Fruit fly (Drosophila melanogaster): Measurements from ENCODE around the gene CG10654.

Gene CG10654

DNA sequence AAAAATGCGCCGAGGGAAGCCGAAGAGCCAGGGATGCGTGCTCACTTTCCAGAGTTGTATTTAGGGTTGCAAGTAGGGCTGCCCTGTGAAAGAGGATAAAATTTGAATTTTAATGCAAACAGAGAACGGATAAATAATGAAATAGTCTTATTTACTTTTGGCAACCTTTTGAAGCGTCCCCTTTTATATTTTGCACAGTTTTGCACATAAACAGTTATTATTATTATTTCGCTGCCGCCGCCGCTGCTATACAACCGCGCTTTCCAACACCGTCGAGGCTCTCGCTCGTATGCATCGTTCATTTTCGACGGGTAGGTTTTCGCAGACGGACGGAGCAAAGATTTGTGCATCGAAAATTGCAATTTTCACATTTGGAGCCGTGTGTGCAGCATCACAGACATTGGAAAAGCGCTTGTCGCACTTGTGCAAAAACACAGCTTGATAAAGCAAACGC, 7.1 kb upstream of the CG10654 start, which contains the start of the genes sti and tral (continued):
- peak; percentile 85 for TF ChIP-seq CG10462 (GFP tag; optimal IDR thresholded peaks at IDR 0.05)
- TF ChIP-seq Adf1 (GFP tag; IDR thresholded peaks at IDR 0.05) = peak; percentile 93
- TF ChIP-seq yki (optimal IDR thresholded peaks at IDR 0.05) = no peak
- peak; percentile 94 for TF ChIP-seq Hr3 (GFP tag; optimal IDR thresholded peaks at IDR 0.05)
- peak; percentile 93 for TF ChIP-seq CG18599 (GFP tag; optimal IDR thresholded peaks at IDR 0.05)
- TF ChIP-seq CG2116 (GFP tag; optimal IDR thresholded peaks at IDR 0.05) = peak; percentile 100
- peak; percentile 19 for TF ChIP-seq pros (GFP tag; optimal IDR thresholded peaks at IDR 0.05)
- TF ChIP-seq tio (GFP tag; optimal IDR thresholded peaks at IDR 0.05) = no peak
- TF ChIP-seq shn (GFP tag; optimal IDR thresholded peaks at IDR 0.05) = peak; percentile 92
- TF ChIP-seq Oli (tag; optimal IDR thresholded peaks at IDR 0.05) = peak; percentile 55
- TF ChIP-seq H2.0 (GFP tag; IDR thresholded peaks at IDR 0.05) = peak; percentile 69
- TF ChIP-seq Kr (GFP tag; optimal IDR thresholded peaks at IDR 0.05) = no peak
- peak; percentile 80 for TF ChIP-seq HLH3B (GFP tag; IDR thresholded peaks at IDR 0.05)
- TF ChIP-seq CG11085 (GFP tag; IDR thresholded peaks at IDR 0.05) = peak; percentile 81
- TF ChIP-seq CG11504 (tag; optimal IDR thresholded peaks at IDR 0.05) = no peak
- TF ChIP-seq Mrtf (GFP tag; IDR thresholded peaks at IDR 0.05) = peak; percentile 80
- peak; percentile 83 for TF ChIP-seq CG11247 (GFP tag; IDR thresholded peaks at IDR 0.05)
- peak; percentile 97 for TF ChIP-seq lilli (GFP tag; optimal IDR thresholded peaks at IDR 0.05)
- peak; percentile 53 for TF ChIP-seq Scr (GFP tag; IDR thresholded peaks at IDR 0.05; ENCODE audit: partially characterized antibody)
- TF ChIP-seq CG10147 (GFP tag; optimal IDR thresholded peaks at IDR 0.05) = peak; percentile 82
- peak; percentile 92 for TF ChIP-seq CG13775 (GFP tag; optimal IDR thresholded peaks at IDR 0.05)
- peak; percentile 76 for TF ChIP-seq CG10979 (tag; optimal IDR thresholded peaks at IDR 0.05)
- TF ChIP-seq da (GFP tag; optimal IDR thresholded peaks at IDR 0.05) = peak; percentile 91
- TF ChIP-seq toy (GFP tag; IDR thresholded peaks at IDR 0.05) = no peak
- peak; percentile 72 for TF ChIP-seq klu (GFP tag; IDR thresholded peaks at IDR 0.05)
- TF ChIP-seq ewg (GFP tag; optimal IDR thresholded peaks at IDR 0.05) = peak; percentile 81
- TF ChIP-seq abd-A (tag; optimal IDR thresholded peaks at IDR 0.05) = no peak
- peak; percentile 53; the same call in 1 of the 2 replicates for TF ChIP-seq peb (GFP tag; IDR thresholded peaks at IDR 0.05)
- peak; percentile 97 for TF ChIP-seq jumu (GFP tag; optimal IDR thresholded peaks at IDR 0.05)
- TF ChIP-seq CkIIα-i1 (GFP tag; IDR thresholded peaks at IDR 0.05) = no peak
- TF ChIP-seq kay (GFP tag; optimal IDR thresholded peaks at IDR 0.05) = peak; percentile 83
- TF ChIP-seq CG15479 (GFP tag; optimal IDR thresholded peaks at IDR 0.05) = peak; percentile 43
- 0 out of 2 replicates have a peak, but pooled peaks have one; percentile 17 for TF ChIP-seq sna (GFP tag; IDR thresholded peaks at IDR 0.05; ENCODE audit: partially characterized antibody)
- peak; percentile 91 for TF ChIP-seq tup (GFP tag; optimal IDR thresholded peaks at IDR 0.05)
- peak; percentile 93 for TF ChIP-seq Mad (GFP tag; optimal IDR thresholded peaks at IDR 0.05)
- TF ChIP-seq Nf-YC (tag; optimal IDR thresholded peaks at IDR 0.05) = peak; percentile 85
- peak; percentile 59 for TF ChIP-seq CG8359 (GFP tag; optimal IDR thresholded peaks at IDR 0.05; ENCODE audit: borderline replicate concordance)
- TF ChIP-seq CG3407 (GFP tag; optimal IDR thresholded peaks at IDR 0.05) = peak; percentile 82
- TF ChIP-seq ato (GFP tag; IDR thresholded peaks at IDR 0.05; ENCODE audit: partially characterized antibody) = no peak
- no peak for TF ChIP-seq CG15073 (GFP tag; optimal IDR thresholded peaks at IDR 0.05)
- TF ChIP-seq maf-S (GFP tag; optimal IDR thresholded peaks at IDR 0.05) = peak; percentile 94
- TF ChIP-seq sqz (GFP tag; optimal IDR thresholded peaks at IDR 0.05) = peak; percentile 79
- TF ChIP-seq CG10321 (GFP tag; IDR thresholded peaks at IDR 0.05) = peak; percentile 57
- peak in 1 of 2 experiments; percentile 74 for TF ChIP-seq insv (GFP tag; optimal IDR thresholded peaks at IDR 0.05)
- peak; percentile 90 for TF ChIP-seq CG12391 (tag; optimal IDR thresholded peaks at IDR 0.05)
- TF ChIP-seq CG13894 (tag; optimal IDR thresholded peaks at IDR 0.05) = peak; percentile 88
- TF ChIP-seq CG7556 (GFP tag; optimal IDR thresholded peaks at IDR 0.05) = peak; percentile 67
- peak; percentile 71 for TF ChIP-seq dmrt99B (tag; optimal IDR thresholded peaks at IDR 0.05)
- peak; percentile 56 for TF ChIP-seq Hand (GFP tag; optimal IDR thresholded peaks at IDR 0.05)
- TF ChIP-seq C15 (GFP tag; IDR thresholded peaks at IDR 0.05) = no peak
- TF ChIP-seq vfl (GFP tag; optimal IDR thresholded peaks at IDR 0.05) = peak; percentile 93
